Worm (Caenorhabditis elegans): Measurements from ENCODE around the gene srh-223.

DNA sequence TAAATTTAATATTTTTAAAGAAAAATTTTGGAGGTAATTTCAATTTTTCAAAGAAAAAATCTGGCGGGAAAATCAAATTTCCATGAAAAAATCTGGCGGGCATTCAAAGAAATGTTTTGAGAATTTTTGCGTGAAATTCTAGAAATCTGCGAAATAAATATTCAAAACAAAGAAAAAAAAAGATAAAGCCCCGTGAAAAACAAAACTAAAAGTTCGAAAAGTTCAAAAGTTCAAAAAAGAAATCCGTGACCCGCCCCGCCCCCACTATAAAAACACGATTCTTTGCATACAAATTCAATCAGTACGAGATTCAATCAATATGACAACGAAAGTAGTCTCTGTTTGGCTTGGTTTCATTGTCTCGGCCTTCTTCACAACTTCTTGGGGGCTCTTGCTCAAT, 8.7 kb upstream of the srh-223 start, which contains the start of gene clec-79:
- TF ChIP-seq ama-1 (optimal IDR thresholded peaks at IDR 0.05) = no peak
- no peak for TF ChIP-seq ceh-45 (GFP tag; IDR thresholded peaks at IDR 0.05)
- no peak for TF ChIP-seq ceh-31 (tag; optimal IDR thresholded peaks at IDR 0.05)
- no peak for TF ChIP-seq ttx-3 (tag; optimal IDR thresholded peaks at IDR 0.05)
- no peak for TF ChIP-seq mec-3 (tag; optimal IDR thresholded peaks at IDR 0.05; ENCODE audit: borderline replicate concordance)
- no peak for TF ChIP-seq ztf-16 (tag; optimal IDR thresholded peaks at IDR 0.05)
- no peak for TF ChIP-seq odd-2 (tag; optimal IDR thresholded peaks at IDR 0.05)
- no peak for TF ChIP-seq hlh-30 (tag; optimal IDR thresholded peaks at IDR 0.05; ENCODE audit: insufficient read depth)
- TF ChIP-seq pha-4 (tag; optimal IDR thresholded peaks at IDR 0.05) = no peak
- no peak for TF ChIP-seq fkh-10 (GFP tag; optimal IDR thresholded peaks at IDR 0.05)
- TF ChIP-seq tbx-2 (tag; optimal IDR thresholded peaks at IDR 0.05) = no peak
- TF ChIP-seq ref-2 (tag; optimal IDR thresholded peaks at IDR 0.05) = no peak

All from whole organism, late embryonic.